Worm (Caenorhabditis elegans) whole organism, late embryonic: ENCODE data around the gene smg-6.

Source experiments
- fkh-10 ChIP-seq: fragments of 150-350 bp; optimal IDR thresholded peaks from 2 replicates; lab custom pipeline; 2014; ENCODE audit warnings: missing biosample characterization, missing genetic modification reagents, missing genetic modification characterization
- hlh-8 ChIP-seq: sonication (generic microtip); optimal IDR thresholded peaks from 2 replicates; lab custom pipeline; 2016; ENCODE audit warnings: missing genotype, missing genetic modification characterization, missing compliant biosample characterization
- pqm-1 ChIP-seq: sonication (generic microtip); optimal IDR thresholded peaks from 2 replicates; lab custom pipeline; 2016; ENCODE audit warnings: missing genetic modification characterization, missing compliant biosample characterization

ce11 chrIII:2424783-2425329, 48.8 kb upstream of the smg-6 start:
- TF ChIP-seq pqm-1 = no peak
- no peak for TF ChIP-seq fkh-10 (GFP tag; lab: Kevin White, UChicago)
- no peak for TF ChIP-seq hlh-8
